Fruit fly (Drosophila melanogaster): ENCODE measurements around the gene CG43102.

CG43102 gene

dm6 chr3R:17814191-17814923 lies 20.1 kb upstream of the CG43102 start (continued):
- no peak for TF ChIP-seq CG42726 (GFP tag; IDR thresholded peaks at IDR 0.05; ENCODE audit: partially characterized antibody)
- no peak for TF ChIP-seq NK7.1 (GFP tag; optimal IDR thresholded peaks at IDR 0.05)
- TF ChIP-seq CG1603 (tag; optimal IDR thresholded peaks at IDR 0.05) = no peak
- no peak for TF ChIP-seq Hmx (GFP tag; optimal IDR thresholded peaks at IDR 0.05)
- TF ChIP-seq ash1 (GFP tag; optimal IDR thresholded peaks at IDR 0.05) = no peak
- no peak for TF ChIP-seq CG17568 (GFP tag; optimal IDR thresholded peaks at IDR 0.05)
- TF ChIP-seq D19A (tag; optimal IDR thresholded peaks at IDR 0.05) = peak; percentile 31
- TF ChIP-seq CG16779 (GFP tag; IDR thresholded peaks at IDR 0.05) = no peak
- no peak for TF ChIP-seq PHDP (tag; optimal IDR thresholded peaks at IDR 0.05)
- TF ChIP-seq gfzf (GFP tag; optimal IDR thresholded peaks at IDR 0.05) = no peak
- TF ChIP-seq Poxn (GFP tag; IDR thresholded peaks at IDR 0.05) = no peak
- peak; percentile 39; the same call in 1 of the 2 replicates for TF ChIP-seq Xrp1 (GFP tag; IDR thresholded peaks at IDR 0.05)
- peak; percentile 30 for TF ChIP-seq HLHmδ (GFP tag; optimal IDR thresholded peaks at IDR 0.05)
- no peak for TF ChIP-seq CG3281 (GFP tag; optimal IDR thresholded peaks at IDR 0.05)
- no peak for TF ChIP-seq CG15696 (tag; optimal IDR thresholded peaks at IDR 0.05)
- peak; percentile 53 for TF ChIP-seq gem (tag; optimal IDR thresholded peaks at IDR 0.05)
- no peak for TF ChIP-seq ase (GFP tag; IDR thresholded peaks at IDR 0.05)
- TF ChIP-seq CG2712 (tag; optimal IDR thresholded peaks at IDR 0.05) = peak; percentile 66
- TF ChIP-seq CG4424 (GFP tag; optimal IDR thresholded peaks at IDR 0.05) = peak; percentile 23
- TF ChIP-seq Opbp (GFP tag; IDR thresholded peaks at IDR 0.05; ENCODE audit: partially characterized antibody) = no peak
- no peak for TF ChIP-seq tll (GFP tag; optimal IDR thresholded peaks at IDR 0.05)
- no peak for TF ChIP-seq CG12219 (GFP tag; optimal IDR thresholded peaks at IDR 0.05)
- TF ChIP-seq ERR (GFP tag; optimal IDR thresholded peaks at IDR 0.05) = no peak
- TF ChIP-seq Lpt (GFP tag; optimal IDR thresholded peaks at IDR 0.05) = no peak
- no peak for TF ChIP-seq CG17186 (GFP tag; optimal IDR thresholded peaks at IDR 0.05)
- TF ChIP-seq usp (GFP tag; optimal IDR thresholded peaks at IDR 0.05) = no peak
- no peak for TF ChIP-seq nau (GFP tag; optimal IDR thresholded peaks at IDR 0.05)
- TF ChIP-seq sens (GFP tag) = peak; percentile 72
- TF ChIP-seq YL-1 (GFP tag; optimal IDR thresholded peaks at IDR 0.05) = no peak
- TF ChIP-seq CG7839 (tag; optimal IDR thresholded peaks at IDR 0.05) = peak; percentile 10
- TF ChIP-seq twi (tag; optimal IDR thresholded peaks at IDR 0.05) = peak; percentile 96
- TF ChIP-seq nom (GFP tag; optimal IDR thresholded peaks at IDR 0.05) = no peak
- no peak for TF ChIP-seq CTCF (GFP tag; optimal IDR thresholded peaks at IDR 0.05)
- peak; percentile 8 for TF ChIP-seq tin (GFP tag; optimal IDR thresholded peaks at IDR 0.05)
- TF ChIP-seq pan (optimal IDR thresholded peaks at IDR 0.05) = no peak
- no peak for TF ChIP-seq pan (GFP tag; optimal IDR thresholded peaks at IDR 0.05 in 1 of 2, IDR thresholded peaks at IDR 0.05 in 1 of 2)
- peak; percentile 43 for TF ChIP-seq CG9727 (GFP tag; optimal IDR thresholded peaks at IDR 0.05)
- no peak for TF ChIP-seq CkIIα-i1 (GFP tag; IDR thresholded peaks at IDR 0.05)
- TF ChIP-seq repo (GFP tag; optimal IDR thresholded peaks at IDR 0.05) = no peak
- TF ChIP-seq CG14050 (GFP tag; IDR thresholded peaks at IDR 0.05) = no peak
- no peak for TF ChIP-seq chn (GFP tag; optimal IDR thresholded peaks at IDR 0.05)
- no peak for TF ChIP-seq Sry-β (GFP tag; optimal IDR thresholded peaks at IDR 0.05)
- no peak for TF ChIP-seq lov (optimal IDR thresholded peaks at IDR 0.05)
- no peak for TF ChIP-seq lov (GFP tag; IDR thresholded peaks at IDR 0.05)
- no peak for TF ChIP-seq HmgD (GFP tag; optimal IDR thresholded peaks at IDR 0.05)
- no peak for TF ChIP-seq chif (GFP tag; optimal IDR thresholded peaks at IDR 0.05)
- no peak for TF ChIP-seq wor (GFP tag; IDR thresholded peaks at IDR 0.05)
- TF ChIP-seq disco-r (GFP tag; optimal IDR thresholded peaks at IDR 0.05) = no peak
- no peak for TF ChIP-seq CG11247 (GFP tag; IDR thresholded peaks at IDR 0.05)
- TF ChIP-seq CG14710 (tag; optimal IDR thresholded peaks at IDR 0.05) = peak; percentile 34
- TF ChIP-seq Max (GFP tag; optimal IDR thresholded peaks at IDR 0.05) = no peak

All from whole organism, embryonic.